Worm (Caenorhabditis elegans) whole organism, late embryonic: ENCODE measurements around the gene col-123.

Experiments used
- ceh-14 ChIP-seq: sonication (generic microtip); optimal IDR thresholded peaks from 2 replicates; lab custom pipeline; 2016; ENCODE audit warnings: missing genotype, missing genetic modification characterization, missing compliant biosample characterization
- ceh-22 ChIP-seq: sonication (generic microtip); optimal IDR thresholded peaks from 2 replicates; lab custom pipeline; 2017; ENCODE audit warnings: missing biosample characterization, missing genetic modification characterization
- hlh-8 ChIP-seq: sonication (generic microtip); optimal IDR thresholded peaks from 2 replicates; lab custom pipeline; 2016; ENCODE audit warnings: missing genotype, missing genetic modification characterization, missing compliant biosample characterization
- nhr-11 ChIP-seq: fragments of 150-350 bp; optimal IDR thresholded peaks from 2 replicates; lab custom pipeline; 2014; ENCODE audit warnings: missing biosample characterization, missing genetic modification characterization
- odd-2 ChIP-seq: sonication (generic microtip); optimal IDR thresholded peaks from 2 replicates; lab custom pipeline; 2017; ENCODE audit warnings: antibody characterized with exemption, mild to moderate bottlenecking, missing genetic modification characterization, missing compliant biosample characterization
- pha-4 ChIP-seq: fragments of 150-350 bp; optimal IDR thresholded peaks from 2 replicates; lab custom pipeline; 2018; ENCODE audit warnings: missing biosample characterization, missing genetic modification reagents, missing genetic modification characterization
- pqm-1 ChIP-seq: sonication (generic microtip); optimal IDR thresholded peaks from 2 replicates; lab custom pipeline; 2016; ENCODE audit warnings: missing genetic modification characterization, missing compliant biosample characterization
- tbx-7 ChIP-seq: sonication (generic microtip); optimal IDR thresholded peaks from 2 replicates; lab custom pipeline; 2016; ENCODE audit warnings: missing genotype, missing genetic modification characterization, missing compliant biosample characterization

DNA sequence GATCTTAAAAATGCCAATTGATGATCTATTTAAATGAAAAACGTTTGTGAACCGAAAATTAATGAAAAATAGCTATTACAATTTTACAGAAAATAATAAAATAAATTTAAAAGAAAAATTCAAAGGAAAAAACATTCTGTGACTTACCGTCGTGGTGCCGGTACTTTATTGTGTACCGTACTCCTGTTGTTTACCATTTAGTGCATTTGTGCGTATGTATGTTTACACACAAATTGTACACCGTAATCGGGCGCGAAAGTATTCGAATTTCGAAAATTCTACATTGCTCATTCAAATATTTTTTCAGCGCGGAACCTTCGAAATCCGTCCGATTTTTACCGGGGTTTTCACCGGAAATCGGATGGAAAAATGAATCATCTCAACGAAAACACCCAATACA, 43.7 kb upstream of the col-123 start, which contains the start of gene T13F2.6:
- TF ChIP-seq pha-4 (tag; lab: Kevin White, UChicago): no peak
- no peak for TF ChIP-seq nhr-11 (tag; lab: Kevin White, UChicago)
- TF ChIP-seq pqm-1 (tag; lab: Kevin White, UChicago): no peak
- TF ChIP-seq ceh-14 (tag; lab: Kevin White, UChicago): no peak
- TF ChIP-seq tbx-7: no peak
- no peak for TF ChIP-seq odd-2 (tag; lab: Kevin White, UChicago)
- no peak for TF ChIP-seq hlh-8 (tag; lab: Kevin White, UChicago)
- TF ChIP-seq ceh-22 (tag; lab: Kevin White, UChicago): no peak
